Worm (Caenorhabditis elegans) whole organism, L1 larva: ENCODE results near the gene Y69H2.17.

Experiments
- C04F5.9 ChIP-seq: sonication (generic microtip); optimal IDR thresholded peaks from 2 replicates; lab custom pipeline; 2016; ENCODE audit warnings: missing genetic modification characterization, missing compliant biosample characterization
- C16A3.4 ChIP-seq: fragments of 150-350 bp; optimal IDR thresholded peaks from 2 replicates; lab custom pipeline; 2014; ENCODE audit warnings: missing biosample characterization, missing genetic modification characterization
- F16B12.6 ChIP-seq: fragments of 150-350 bp; optimal IDR thresholded peaks from 2 replicates; lab custom pipeline; 2014; ENCODE audit warnings: missing biosample characterization, missing genetic modification characterization
- alr-1 ChIP-seq: fragments of 200-800 bp; sonication (Bioruptor generic); optimal IDR thresholded peaks from 2 replicates; lab custom pipeline; 2018; ENCODE audit warnings: borderline replicate concordance, mild to moderate bottlenecking, missing genetic modification characterization, missing compliant biosample characterization
- aly-2 ChIP-seq: fragments of 150-350 bp; optimal IDR thresholded peaks from 2 replicates; lab custom pipeline; 2014; ENCODE audit warnings: missing biosample characterization, missing genetic modification characterization
- ama-1 ChIP-seq: fragments of 150-350 bp; optimal IDR thresholded peaks from 2 replicates; lab custom pipeline; 2014
- blmp-1 ChIP-seq: fragments of 150-350 bp; optimal IDR thresholded peaks from 2 replicates; lab custom pipeline; 2014; ENCODE audit warnings: missing biosample characterization, missing genetic modification characterization
- ceh-63 ChIP-seq: fragments of 200-800 bp; sonication (Bioruptor generic); optimal IDR thresholded peaks from 2 replicates; lab custom pipeline; 2018; ENCODE audit warnings: mild to moderate bottlenecking, missing genetic modification characterization, missing compliant biosample characterization
- ceh-82 ChIP-seq, 3 experiments: fragments of 150-350 bp in 1 of 3; sonication (generic microtip) in 2 of 3; optimal IDR thresholded peaks; 2 replicates each; lab custom pipeline; 2014 to 2017; ENCODE audit warnings: missing biosample characterization in 3 of 3, missing genetic modification characterization in 3 of 3
- ceh-88 ChIP-seq: fragments of 200-800 bp; sonication (Bioruptor generic); IDR thresholded peaks from 2 replicates; pipeline ENCODE4 v1.3.6; 2022; ENCODE audit warnings: missing genetic modification characterization, missing compliant biosample characterization
- ceh-90 ChIP-seq: sonication (generic microtip); optimal IDR thresholded peaks from 2 replicates; lab custom pipeline; 2016; ENCODE audit warnings: missing genetic modification characterization, missing compliant biosample characterization
- ces-1 ChIP-seq: fragments of 150-350 bp; optimal IDR thresholded peaks from 2 replicates; lab custom pipeline; 2014; ENCODE audit warnings: missing biosample characterization, missing genetic modification reagents, missing genetic modification characterization
- efl-1 ChIP-seq, 4 experiments: fragments of 150-350 bp; optimal IDR thresholded peaks in 3 of 4; peaks in 1 of 4; 1 replicate in 1 of 4; 2 replicates in 3 of 4; lab custom pipeline; 2014; ENCODE audit warnings: missing biosample characterization in 2 of 4, missing genetic modification characterization in 2 of 4, missing genetic modification reagents in 2 of 4
- elt-2 ChIP-seq: sonication (generic microtip); optimal IDR thresholded peaks from 2 replicates; lab custom pipeline; 2016; ENCODE audit warnings: missing genetic modification characterization, mild to moderate bottlenecking, inconsistent platforms, missing compliant biosample characterization, missing genetic modification reagents
- elt-3 ChIP-seq, 6 experiments: fragments of 150-350 bp in 1 of 6; sonication (generic microtip); optimal IDR thresholded peaks; 2 replicates each; lab custom pipeline; 2017 to 2018; ENCODE audit warnings: missing biosample characterization in 6 of 6, missing genetic modification characterization in 6 of 6, inconsistent platforms in 1 of 6
- fkh-10 ChIP-seq: sonication (generic microtip); optimal IDR thresholded peaks from 2 replicates; lab custom pipeline; 2017; ENCODE audit warnings: missing biosample characterization, missing genetic modification reagents, missing genetic modification characterization
- fos-1 ChIP-seq: fragments of 150-350 bp; optimal IDR thresholded peaks from 2 replicates; lab custom pipeline; 2014; ENCODE audit warnings: missing biosample characterization, missing genetic modification characterization
- grh-1 ChIP-seq: fragments of 200-800 bp; sonication (Bioruptor generic); IDR thresholded peaks from 2 replicates; pipeline ENCODE4 v1.3.6; 2022; ENCODE audit warnings: missing genetic modification reagents, missing genetic modification characterization, missing compliant biosample characterization
- hlh-17 ChIP-seq: fragments of 200-800 bp; sonication (Bioruptor generic); optimal IDR thresholded peaks from 2 replicates; lab custom pipeline; 2018; ENCODE audit warnings: missing genetic modification characterization, mild to moderate bottlenecking, missing compliant biosample characterization, moderate library complexity, borderline replicate concordance
- hlh-4 ChIP-seq: sonication (generic microtip); optimal IDR thresholded peaks from 2 replicates; lab custom pipeline; 2016; ENCODE audit warnings: mild to moderate bottlenecking, missing genetic modification characterization, missing compliant biosample characterization
- irx-1 ChIP-seq: sonication (generic microtip); optimal IDR thresholded peaks from 2 replicates; lab custom pipeline; 2016; ENCODE audit warnings: missing genetic modification characterization, missing compliant biosample characterization
- jun-1 ChIP-seq: fragments of 150-350 bp; optimal IDR thresholded peaks from 2 replicates; lab custom pipeline; 2014; ENCODE audit warnings: missing biosample characterization, missing genetic modification reagents, missing genetic modification characterization
- lin-14 ChIP-seq: fragments of 200-800 bp; sonication (Bioruptor generic); optimal IDR thresholded peaks from 2 replicates; lab custom pipeline; 2018; ENCODE audit warnings: mild to moderate bottlenecking, missing genetic modification characterization, moderate library complexity, missing compliant biosample characterization
- lin-35 ChIP-seq, 2 experiments: fragments of 150-350 bp; optimal IDR thresholded peaks; 2 replicates each; lab custom pipeline; 2014; ENCODE audit warnings: missing biosample characterization in 2 of 2, missing genetic modification characterization in 2 of 2, missing genetic modification reagents in 2 of 2
- lir-3 ChIP-seq: sonication (generic microtip); optimal IDR thresholded peaks from 2 replicates; lab custom pipeline; 2016; ENCODE audit warnings: mild to moderate bottlenecking, missing genetic modification characterization, moderate library complexity, missing compliant biosample characterization; ENCODE audit not compliant: poor library complexity
- mef-2 ChIP-seq: fragments of 150-350 bp; optimal IDR thresholded peaks from 2 replicates; lab custom pipeline; 2014; ENCODE audit warnings: missing biosample characterization, missing genetic modification characterization
- mep-1 ChIP-seq: fragments of 150-350 bp; optimal IDR thresholded peaks from 2 replicates; lab custom pipeline; 2014; ENCODE audit warnings: missing biosample characterization, missing genetic modification characterization
- nhr-11 ChIP-seq: fragments of 150-350 bp; optimal IDR thresholded peaks from 2 replicates; lab custom pipeline; 2014; ENCODE audit warnings: missing biosample characterization, missing genetic modification characterization
- nhr-12 ChIP-seq: sonication (generic microtip); optimal IDR thresholded peaks from 2 replicates; lab custom pipeline; 2017; ENCODE audit warnings: missing biosample characterization, missing genetic modification characterization
- nhr-19 ChIP-seq: fragments of 200-800 bp; sonication (Bioruptor generic); conservative IDR thresholded peaks from 2 replicates; pipeline ENCODE4 v1.3.6; 2022; ENCODE audit warnings: missing genetic modification characterization, missing compliant biosample characterization
- nhr-237 ChIP-seq: fragments of 150-350 bp; optimal IDR thresholded peaks from 2 replicates; lab custom pipeline; 2014; ENCODE audit warnings: missing biosample characterization, missing genetic modification characterization
- nhr-71 ChIP-seq: sonication (generic microtip); optimal IDR thresholded peaks from 2 replicates; lab custom pipeline; 2016; ENCODE audit warnings: mild to moderate bottlenecking, missing genetic modification characterization, moderate library complexity, missing compliant biosample characterization
- nhr-76 ChIP-seq: sonication (generic microtip); optimal IDR thresholded peaks from 2 replicates; lab custom pipeline; 2017; ENCODE audit warnings: missing biosample characterization, missing genetic modification characterization
- nhr-77 ChIP-seq: fragments of 150-350 bp; optimal IDR thresholded peaks from 2 replicates; lab custom pipeline; 2014; ENCODE audit warnings: missing biosample characterization, missing genetic modification characterization
- nhr-84 ChIP-seq: sonication (generic microtip); optimal IDR thresholded peaks from 2 replicates; lab custom pipeline; 2017; ENCODE audit warnings: missing biosample characterization, missing genetic modification characterization
- nhr-85 ChIP-seq: sonication (generic microtip); peaks from one replicate; lab custom pipeline; 2016; ENCODE audit warnings: missing genetic modification characterization, inconsistent platforms, missing compliant biosample characterization
- nhr-90 ChIP-seq: sonication (generic microtip); optimal IDR thresholded peaks from 2 replicates; lab custom pipeline; 2016; ENCODE audit warnings: mild to moderate bottlenecking, missing genetic modification characterization, missing compliant biosample characterization; ENCODE audit not compliant: poor library complexity
- pax-3 ChIP-seq: fragments of 200-800 bp; sonication (Bioruptor generic); optimal IDR thresholded peaks from 2 replicates; lab custom pipeline; 2018; ENCODE audit warnings: mild to moderate bottlenecking, missing genetic modification characterization, moderate library complexity, missing compliant biosample characterization
- pqm-1 ChIP-seq: sonication (generic microtip); optimal IDR thresholded peaks from 3 replicates; lab custom pipeline; 2017; ENCODE audit warnings: missing biosample characterization, missing genetic modification characterization
- skn-1 ChIP-seq: fragments of 150-350 bp; optimal IDR thresholded peaks from 2 replicates; lab custom pipeline; 2014; ENCODE audit warnings: missing biosample characterization, missing genetic modification characterization
- snpc-4 ChIP-seq: fragments of 150-350 bp; optimal IDR thresholded peaks from 2 replicates; lab custom pipeline; 2014; ENCODE audit warnings: missing biosample characterization, missing genetic modification characterization
- sox-4 ChIP-seq: sonication (generic microtip); optimal IDR thresholded peaks from 2 replicates; lab custom pipeline; 2016; ENCODE audit warnings: missing genetic modification characterization, missing compliant biosample characterization
- sptf-1 ChIP-seq: fragments of 150-350 bp; optimal IDR thresholded peaks from 2 replicates; lab custom pipeline; 2014; ENCODE audit warnings: missing biosample characterization, missing genetic modification characterization
- swsn-7 ChIP-seq: sonication (generic microtip); optimal IDR thresholded peaks from 2 replicates; lab custom pipeline; 2016; ENCODE audit warnings: missing genetic modification characterization, missing compliant biosample characterization
- tbx-2 ChIP-seq: sonication (generic microtip); optimal IDR thresholded peaks from 2 replicates; lab custom pipeline; 2016; ENCODE audit warnings: missing genetic modification characterization, missing compliant biosample characterization
- unc-130 ChIP-seq: fragments of 150-350 bp; optimal IDR thresholded peaks from 2 replicates; lab custom pipeline; 2017; ENCODE audit warnings: missing biosample characterization, missing genetic modification characterization, inconsistent platforms
- unc-30 ChIP-seq: sonication (generic microtip); optimal IDR thresholded peaks from 2 replicates; lab custom pipeline; 2017; ENCODE audit warnings: missing biosample characterization, missing genetic modification characterization
- unc-86 ChIP-seq: sonication (generic microtip); optimal IDR thresholded peaks from 2 replicates; lab custom pipeline; 2016; ENCODE audit warnings: missing genetic modification characterization, missing compliant biosample characterization
- xbp-1 ChIP-seq: sonication (generic microtip); optimal IDR thresholded peaks from 2 replicates; lab custom pipeline; 2016; ENCODE audit warnings: missing genetic modification characterization, missing compliant biosample characterization
- zag-1 ChIP-seq: fragments of 150-350 bp; optimal IDR thresholded peaks from 2 replicates; lab custom pipeline; 2014; ENCODE audit warnings: missing biosample characterization, missing genetic modification characterization
- zip-4 ChIP-seq: fragments of 200-800 bp; sonication (Bioruptor generic); optimal IDR thresholded peaks from 2 replicates; lab custom pipeline; 2018; ENCODE audit warnings: mild to moderate bottlenecking, missing genetic modification characterization, moderate library complexity, missing compliant biosample characterization
- ztf-11 ChIP-seq, 2 experiments: sonication (generic microtip); optimal IDR thresholded peaks; 2 replicates each; lab custom pipeline; 2016 to 2017; ENCODE audit warnings: missing genetic modification characterization in 2 of 2, missing biosample characterization in 1 of 2, missing compliant biosample characterization in 1 of 2
- ztf-4 ChIP-seq: fragments of 150-350 bp; optimal IDR thresholded peaks from 2 replicates; lab custom pipeline; 2014; ENCODE audit warnings: missing biosample characterization, missing genetic modification characterization

The Y69H2.17 gene

ce11 chrV:18639601-18640354 lies 45.0 kb upstream of the Y69H2.17 start, which contains the start of gene egas-1:
Gene egas-1 (plus strand): TSS chrV:18640304.
- TF ChIP-seq C16A3.4 (no peak), efl-1 (optimal IDR thresholded peaks at IDR 0.05; lab: Kevin White, UChicago) (peak; percentile 1 to 18), efl-1 (GFP tag; optimal IDR thresholded peaks at IDR 0.05 in 1 of 2; lab: Kevin White, UChicago) (peak in 1 of 2 experiments; percentile 86), nhr-12 (tag; lab: Kevin White, UChicago) (no peak), swsn-7 (tag; lab: Kevin White, UChicago) (no peak), ces-1 (GFP tag; lab: Kevin White, UChicago) (no peak), elt-2 (no peak), unc-86 (tag; lab: Kevin White, UChicago) (no peak), xbp-1 (tag; lab: Kevin White, UChicago) (no peak), ceh-90 (tag; lab: Kevin White, UChicago) (no peak), nhr-237 (tag; lab: Kevin White, UChicago) (no peak), pax-3 (tag; lab: Kevin White, UChicago) (no peak), zip-4 (GFP tag; lab: Kevin White, UChicago) (no peak), lin-35 (GFP tag; optimal IDR thresholded peaks at IDR 0.05; lab: Kevin White, UChicago) (no peak), ztf-4 (tag; lab: Kevin White, UChicago) (no peak), elt-3 (tag; optimal IDR thresholded peaks at IDR 0.05; lab: Kevin White, UChicago) (peak in 1 of 6 experiments; percentile 61), lin-14 (GFP tag; lab: Kevin White, UChicago) (no peak), nhr-76 (tag; lab: Kevin White, UChicago) (no peak), nhr-84 (tag; lab: Kevin White, UChicago) (no peak), F16B12.6 (tag; lab: Kevin White, UChicago) (no peak), nhr-90 (peak; percentile 58), snpc-4 (tag; lab: Kevin White, UChicago) (no peak), aly-2 (tag; lab: Kevin White, UChicago) (peak; percentile 82), fos-1 (tag; lab: Kevin White, UChicago) (peak; percentile 4), mep-1 (tag; lab: Kevin White, UChicago) (no peak), zag-1 (tag; lab: Kevin White, UChicago) (no peak), ceh-88 (no peak), ama-1 (lab: Kevin White, UChicago) (peak; percentile 78), sptf-1 (tag; lab: Kevin White, UChicago) (no peak), hlh-4 (tag; lab: Kevin White, UChicago) (no peak), hlh-17 (GFP tag; lab: Kevin White, UChicago) (no peak), unc-30 (tag; lab: Kevin White, UChicago) (no peak), pqm-1 (tag; lab: Kevin White, UChicago) (no peak), lir-3 (tag; lab: Kevin White, UChicago) (no peak), sox-4 (tag; lab: Kevin White, UChicago) (no peak), skn-1 (tag; lab: Kevin White, UChicago) (no peak), jun-1 (tag; lab: Kevin White, UChicago) (no peak), ceh-82 (tag; optimal IDR thresholded peaks at IDR 0.05; lab: Kevin White, UChicago) (no peak), fkh-10 (no peak), nhr-71 (no peak), nhr-77 (tag; lab: Kevin White, UChicago) (no peak), unc-130 (no peak), alr-1 (tag; lab: Kevin White, UChicago) (no peak), nhr-19 (GFP tag; lab: Robert Waterston, UW) (peak; percentile 78), irx-1 (tag; lab: Kevin White, UChicago) (no peak), grh-1 (GFP tag; lab: Robert Waterston, UW) (no peak; the same call in 1 of the 2 replicates), ceh-63 (no peak), ztf-11 (tag; optimal IDR thresholded peaks at IDR 0.05; lab: Kevin White, UChicago) (no peak), nhr-85 (peak; percentile 84), mef-2 (no peak), nhr-11 (tag; lab: Kevin White, UChicago) (no peak), C04F5.9 (tag; lab: Kevin White, UChicago) (no peak), tbx-2 (tag; lab: Kevin White, UChicago) (peak; percentile 12), blmp-1 (tag; lab: Kevin White, UChicago) (peak; percentile 2)
